Fruit fly (Drosophila melanogaster): ENCODE measurements around the gene Wdr24.

dm6 chr3R:29758734-29759131 lies 13.8 kb upstream of the Wdr24 start:
- no peak for TF ChIP-seq Dfd (GFP tag; optimal IDR thresholded peaks at IDR 0.05)
- TF ChIP-seq tai (GFP tag; optimal IDR thresholded peaks at IDR 0.05): no peak
- no peak for TF ChIP-seq CrebA (GFP tag; optimal IDR thresholded peaks at IDR 0.05; ENCODE audit: borderline replicate concordance)
- TF ChIP-seq psq (GFP tag; optimal IDR thresholded peaks at IDR 0.05): no peak
- no peak for TF ChIP-seq Hr78 (GFP tag; optimal IDR thresholded peaks at IDR 0.05)

All from whole organism, wandering third instar larva.